Fruit fly (Drosophila melanogaster) S2 (cell line): ENCODE data around the gene Vha68-2.

Experiments used
- CG8478 ChIP-seq: fragments of >200 bp; optimal IDR thresholded peaks from 2 replicates; lab custom pipeline; 2018
- CTCF ChIP-seq, 2 experiments: fragments of >200 bp; optimal IDR thresholded peaks; 2 replicates each; lab custom pipeline; 2018

The Vha68-2 gene

dm6 chr2L:13005304-13005703, 31.2 kb downstream of the Vha68-2 start:
- TF ChIP-seq CG8478 (lab: Kevin White, UChicago), result no peak
- no peak for TF ChIP-seq CTCF (optimal IDR thresholded peaks at IDR 0.05; lab: Kevin White, UChicago)

dm6 chr2L:13014038-13014790, 40.1 kb downstream of the Vha68-2 start:
- TF ChIP-seq CTCF (optimal IDR thresholded peaks at IDR 0.05; lab: Kevin White, UChicago), result no peak
- no peak for TF ChIP-seq CG8478 (lab: Kevin White, UChicago)

- TF ChIP-seq CG8478 (lab: Kevin White, UChicago) (no peak), CTCF (optimal IDR thresholded peaks at IDR 0.05; lab: Kevin White, UChicago) (no peak)
Observed at dm6 chr2L:13018992-13019484, 44.9 kb downstream of the Vha68-2 start, which contains the start of gene Ube4B. Ube4B (minus strand) TSS chr2L:13019434.

DNA sequence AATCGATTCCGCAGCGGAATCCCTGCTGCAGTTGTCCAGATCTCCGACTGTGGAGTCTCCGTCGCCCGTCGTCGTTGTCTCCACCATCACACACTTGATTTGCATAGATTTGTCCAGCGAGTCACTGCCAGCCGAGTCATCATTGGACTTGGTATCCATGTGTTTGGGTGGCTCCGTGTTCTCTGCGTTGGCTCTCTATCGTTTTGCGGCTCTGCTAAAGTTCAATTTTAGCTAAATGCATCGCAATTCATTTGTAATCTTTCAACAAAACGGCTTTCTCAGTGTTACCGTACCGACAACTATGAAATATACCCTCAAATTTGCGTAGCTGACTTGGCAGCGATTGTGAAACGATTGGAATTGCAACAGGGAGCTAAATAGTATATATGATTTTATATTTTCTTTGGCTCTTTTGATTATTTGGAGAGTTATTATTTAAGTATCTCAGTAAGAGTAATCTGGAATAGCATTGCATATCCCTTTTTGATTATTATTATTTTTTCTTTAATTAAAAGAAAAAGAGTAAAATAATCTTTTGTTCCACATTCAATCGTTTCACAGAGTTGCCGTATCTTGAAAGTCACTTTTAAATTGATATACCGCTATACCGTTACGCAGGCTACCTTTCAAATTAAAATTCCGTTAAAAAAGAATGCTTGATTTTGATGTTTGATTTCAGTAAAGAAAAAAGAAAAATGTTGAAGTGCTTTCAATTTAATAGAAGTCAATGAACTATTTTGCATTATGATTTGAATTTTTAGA, 47.1 kb downstream of the Vha68-2 start, which contains the start of gene CG9933:
TSS of gene CG9933 (minus strand) at position 293 of the 762 bp plus-strand sequence.
- no peak for TF ChIP-seq CTCF (optimal IDR thresholded peaks at IDR 0.05; lab: Kevin White, UChicago)
- no peak for TF ChIP-seq CG8478 (lab: Kevin White, UChicago)
